Worm (Caenorhabditis elegans) whole organism, early embryonic: ENCODE measurements around the gene C17H12.3.

ENCODE experiments used
- B0310.2 ChIP-seq: sonication (generic microtip); optimal IDR thresholded peaks from 2 replicates; lab custom pipeline; 2016; ENCODE audit warnings: mild to moderate bottlenecking, missing genetic modification characterization, missing compliant biosample characterization
- F13C5.2 ChIP-seq: sonication (generic microtip); optimal IDR thresholded peaks from 2 replicates; lab custom pipeline; 2017; ENCODE audit warnings: mild to moderate bottlenecking, missing genetic modification characterization, inconsistent platforms, missing compliant biosample characterization
- aly-1 ChIP-seq: sonication (generic microtip); optimal IDR thresholded peaks from 2 replicates; lab custom pipeline; 2016; ENCODE audit warnings: missing genetic modification characterization, missing compliant biosample characterization
- ama-1 ChIP-seq: fragments of 150-350 bp; optimal IDR thresholded peaks from 2 replicates; lab custom pipeline; 2014
- ceh-13 ChIP-seq: fragments of 200-800 bp; sonication (Bioruptor generic); optimal IDR thresholded peaks from 2 replicates; lab custom pipeline; 2018; ENCODE audit warnings: mild to moderate bottlenecking, missing genetic modification characterization, missing compliant biosample characterization
- ceh-36 ChIP-seq: sonication (generic microtip); optimal IDR thresholded peaks from 2 replicates; lab custom pipeline; 2016; ENCODE audit warnings: missing genetic modification characterization, inconsistent platforms, missing compliant biosample characterization
- ets-7 ChIP-seq: sonication (generic microtip); optimal IDR thresholded peaks from 2 replicates; lab custom pipeline; 2016; ENCODE audit warnings: missing genotype, missing genetic modification characterization, missing compliant biosample characterization
- flt-1 ChIP-seq: fragments of 200-800 bp; sonication (Bioruptor generic); IDR thresholded peaks from 2 replicates; pipeline ENCODE4 v1.3.6; 2022; ENCODE audit warnings: missing genetic modification characterization, missing compliant biosample characterization
- hmbx-1 ChIP-seq: sonication (generic microtip); optimal IDR thresholded peaks from 2 replicates; lab custom pipeline; 2016; ENCODE audit warnings: mild to moderate bottlenecking, missing genetic modification characterization, missing compliant biosample characterization
- hmg-4 ChIP-seq: fragments of 200-800 bp; sonication (Bioruptor generic); optimal IDR thresholded peaks from 2 replicates; lab custom pipeline; 2018; ENCODE audit warnings: mild to moderate bottlenecking, missing genetic modification characterization, missing compliant biosample characterization
- hnd-1 ChIP-seq: sonication (generic microtip); optimal IDR thresholded peaks from 2 replicates; lab custom pipeline; 2016; ENCODE audit warnings: missing genetic modification characterization, missing compliant biosample characterization
- pes-1 ChIP-seq: fragments of 200-800 bp; sonication (Bioruptor generic); IDR thresholded peaks from 2 replicates; pipeline ENCODE4 v1.3.6; 2022; ENCODE audit warnings: missing genetic modification reagents, missing genetic modification characterization, missing compliant biosample characterization
- scrt-1 ChIP-seq: fragments of 200-800 bp; sonication (Bioruptor generic); IDR thresholded peaks from 2 replicates; pipeline ENCODE4 v1.3.6; 2022; ENCODE audit warnings: missing genetic modification characterization, missing compliant biosample characterization
- tbx-11 ChIP-seq: fragments of 200-800 bp; sonication (Bioruptor generic); IDR thresholded peaks from 2 replicates; pipeline ENCODE4 v1.3.6; 2022; ENCODE audit warnings: missing genetic modification characterization, missing compliant biosample characterization
- tbx-37 ChIP-seq: fragments of 200-800 bp; sonication (Bioruptor generic); conservative IDR thresholded peaks from 2 replicates; pipeline ENCODE4 v1.3.6; 2022; ENCODE audit warnings: missing genetic modification reagents, missing genetic modification characterization, missing compliant biosample characterization
- tra-4 ChIP-seq: sonication (generic microtip); optimal IDR thresholded peaks from 2 replicates; lab custom pipeline; 2017; ENCODE audit warnings: missing genetic modification characterization, missing compliant biosample characterization

C17H12.3 gene

ce11 chrIV:6751213-6751612 lies 44.2 kb downstream of the C17H12.3 start:
- TF ChIP-seq scrt-1 (GFP tag; lab: Robert Waterston, UW) (no peak), F13C5.2 (tag; lab: Kevin White, UChicago) (no peak), ama-1 (no peak), flt-1 (GFP tag; lab: Robert Waterston, UW) (no peak), aly-1 (tag; lab: Kevin White, UChicago) (no peak), tbx-11 (GFP tag; lab: Robert Waterston, UW) (no peak), hmbx-1 (tag; lab: Kevin White, UChicago) (no peak), tra-4 (tag; lab: Kevin White, UChicago) (no peak), B0310.2 (tag; lab: Kevin White, UChicago) (no peak), hnd-1 (tag; lab: Kevin White, UChicago) (no peak), ceh-13 (no peak), ceh-36 (tag; lab: Kevin White, UChicago) (no peak), ets-7 (tag; lab: Kevin White, UChicago) (no peak)

ce11 chrIV:6750117-6750516 lies 45.3 kb downstream of the C17H12.3 start:
- TF ChIP-seq tbx-11 (GFP tag; lab: Robert Waterston, UW) = no peak
- TF ChIP-seq ceh-36 (tag; lab: Kevin White, UChicago) = no peak
- no peak for TF ChIP-seq aly-1 (tag; lab: Kevin White, UChicago)
- TF ChIP-seq pes-1 (GFP tag; lab: Robert Waterston, UW) = no peak
- no peak for TF ChIP-seq hmbx-1 (tag; lab: Kevin White, UChicago)
- no peak for TF ChIP-seq hmg-4
- TF ChIP-seq ceh-13 = no peak
- no peak for TF ChIP-seq ets-7 (tag; lab: Kevin White, UChicago)
- TF ChIP-seq scrt-1 (GFP tag; lab: Robert Waterston, UW) = no peak
- no peak for TF ChIP-seq flt-1 (GFP tag; lab: Robert Waterston, UW)
- TF ChIP-seq F13C5.2 (tag; lab: Kevin White, UChicago) = no peak
- TF ChIP-seq B0310.2 (tag; lab: Kevin White, UChicago) = no peak

ce11 chrIV:6748491-6748890 lies 46.9 kb downstream of the C17H12.3 start, which contains the start of gene lin-45:
Gene lin-45 (minus strand): TSS chrIV:6748572.
- TF ChIP-seq hnd-1 (tag; lab: Kevin White, UChicago) = no peak
- TF ChIP-seq scrt-1 (GFP tag; lab: Robert Waterston, UW) = no peak

ce11 chrIV:6747652-6748051 lies 47.8 kb downstream of the C17H12.3 start:
- TF ChIP-seq pes-1 (GFP tag; lab: Robert Waterston, UW) = peak; percentile 42; the same call in 1 of the 2 replicates
- TF ChIP-seq tbx-37 (GFP tag; lab: Robert Waterston, UW) = peak; percentile 42; the same call in 1 of the 2 replicates
- no peak for TF ChIP-seq aly-1 (tag; lab: Kevin White, UChicago)

ce11 chrIV:6747083-6747482 lies 48.3 kb downstream of the C17H12.3 start:
- no peak for TF ChIP-seq ama-1
- no peak for TF ChIP-seq ets-7 (tag; lab: Kevin White, UChicago)
- no peak for TF ChIP-seq aly-1 (tag; lab: Kevin White, UChicago)
- no peak for TF ChIP-seq hmbx-1 (tag; lab: Kevin White, UChicago)
- no peak for TF ChIP-seq pes-1 (GFP tag; lab: Robert Waterston, UW)
- TF ChIP-seq hnd-1 (tag; lab: Kevin White, UChicago) = no peak
- no peak for TF ChIP-seq scrt-1 (GFP tag; lab: Robert Waterston, UW)
- TF ChIP-seq tbx-11 (GFP tag; lab: Robert Waterston, UW) = no peak
- TF ChIP-seq tbx-37 (GFP tag; lab: Robert Waterston, UW) = no peak
- TF ChIP-seq ceh-13 = no peak
- TF ChIP-seq B0310.2 (tag; lab: Kevin White, UChicago) = no peak
